Fruit fly (Drosophila melanogaster): Measurements from ENCODE around the gene CG4022.

The CG4022 gene

DNA sequence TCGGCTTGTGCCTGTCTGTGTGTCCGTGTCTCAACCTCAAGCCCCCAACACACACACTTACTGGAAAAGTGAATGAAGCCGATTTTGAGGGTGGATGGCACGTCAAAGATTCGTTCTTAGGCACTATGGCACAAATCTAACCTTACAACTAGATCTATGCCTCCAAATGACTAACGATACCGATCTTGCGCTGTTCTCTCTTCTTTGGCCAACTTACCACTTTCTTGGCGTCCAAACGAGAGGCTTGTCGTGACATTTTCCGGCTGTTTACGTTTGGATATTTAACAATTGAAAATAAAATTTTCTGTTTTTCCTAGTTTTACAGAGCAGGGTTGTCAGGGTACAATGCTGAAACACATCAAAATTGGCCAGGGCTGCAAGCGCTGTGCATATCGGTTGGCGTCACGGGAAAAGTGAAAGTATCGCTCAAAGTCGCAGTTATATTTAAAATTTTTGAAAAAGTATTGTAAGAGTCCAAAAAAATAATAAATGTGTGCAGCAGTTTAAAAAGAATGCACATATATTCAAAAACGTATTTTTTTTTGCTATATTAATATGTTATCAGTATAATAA, 31.4 kb upstream of the CG4022 start, which contains the start of the genes Bet3 and Nf-YA (continued):
- TF ChIP-seq Dp (GFP tag; optimal IDR thresholded peaks at IDR 0.05) (peak; percentile 46), Sox100B (GFP tag; optimal IDR thresholded peaks at IDR 0.05) (no peak), CG30431 (GFP tag; optimal IDR thresholded peaks at IDR 0.05) (peak; percentile 3), HmgD (GFP tag; optimal IDR thresholded peaks at IDR 0.05) (peak; percentile 67), CG31441 (GFP tag; IDR thresholded peaks at IDR 0.05) (peak; percentile 74), CG12744 (GFP tag; optimal IDR thresholded peaks at IDR 0.05) (peak; percentile 21), CG9215 (GFP tag; IDR thresholded peaks at IDR 0.05) (peak; percentile 38; the same call in 1 of the 2 replicates), CG16863 (GFP tag; optimal IDR thresholded peaks at IDR 0.05) (no peak), al (GFP tag; IDR thresholded peaks at IDR 0.05) (peak; percentile 59; the same call in 1 of the 2 replicates), chn (GFP tag; optimal IDR thresholded peaks at IDR 0.05) (peak; percentile 66), CG15601 (tag; optimal IDR thresholded peaks at IDR 0.05) (peak; percentile 10), cad (GFP tag; optimal IDR thresholded peaks at IDR 0.05) (no peak), unc-4 (GFP tag; IDR thresholded peaks at IDR 0.05; ENCODE audit: partially characterized antibody) (peak; percentile 86), CG18599 (GFP tag; optimal IDR thresholded peaks at IDR 0.05) (peak; percentile 29), Camta (GFP tag; optimal IDR thresholded peaks at IDR 0.05) (peak; percentile 53), CG32532 (GFP tag; IDR thresholded peaks at IDR 0.05) (peak; percentile 72), rib (GFP tag; IDR thresholded peaks at IDR 0.05) (peak; percentile 35; the same call in 1 of the 2 replicates), Lhr (GFP tag; optimal IDR thresholded peaks at IDR 0.05) (peak; percentile 44), gfzf (GFP tag; optimal IDR thresholded peaks at IDR 0.05) (peak; percentile 54), Fer3 (tag; optimal IDR thresholded peaks at IDR 0.05) (peak; percentile 16), Usf (GFP tag; optimal IDR thresholded peaks at IDR 0.05) (no peak), NfI (GFP tag; optimal IDR thresholded peaks at IDR 0.05) (peak; percentile 54), E2f2 (GFP tag; IDR thresholded peaks at IDR 0.05) (peak; percentile 34; the same call in 1 of the 2 replicates), HLH54F (GFP tag; optimal IDR thresholded peaks at IDR 0.05) (peak; percentile 50), Nf-YA (GFP tag; IDR thresholded peaks at IDR 0.05) (no peak), ems (GFP tag; optimal IDR thresholded peaks at IDR 0.05) (peak; percentile 29), CG10959 (GFP tag; IDR thresholded peaks at IDR 0.05) (no peak), Aef1 (GFP tag; IDR thresholded peaks at IDR 0.05) (peak; percentile 50; the same call in 1 of the 3 replicates), Lpt (GFP tag; optimal IDR thresholded peaks at IDR 0.05) (no peak), CG12236 (GFP tag; optimal IDR thresholded peaks at IDR 0.05) (no peak), cas (GFP tag; IDR thresholded peaks at IDR 0.05) (no peak), tgo (GFP tag; IDR thresholded peaks at IDR 0.05) (no peak), Eip74EF (GFP tag; optimal IDR thresholded peaks at IDR 0.05) (no peak), tx (GFP tag; optimal IDR thresholded peaks at IDR 0.05) (peak; percentile 26), CG15696 (tag; optimal IDR thresholded peaks at IDR 0.05) (peak; percentile 55), CG7987 (GFP tag; optimal IDR thresholded peaks at IDR 0.05) (peak; percentile 35), dpn (GFP tag; optimal IDR thresholded peaks at IDR 0.05) (peak; percentile 65 to 68), CG10147 (GFP tag; optimal IDR thresholded peaks at IDR 0.05) (no peak), crol (GFP tag; IDR thresholded peaks at IDR 0.05) (no peak), ara (GFP tag; IDR thresholded peaks at IDR 0.05) (peak; percentile 55; the same call in 1 of the 2 replicates), repo (GFP tag; optimal IDR thresholded peaks at IDR 0.05) (no peak), peb (GFP tag; IDR thresholded peaks at IDR 0.05) (no peak), lab (GFP tag; optimal IDR thresholded peaks at IDR 0.05) (peak; percentile 32), inv (GFP tag; IDR thresholded peaks at IDR 0.05; ENCODE audit: partially characterized antibody) (peak; percentile 79), CG14710 (tag; optimal IDR thresholded peaks at IDR 0.05) (peak; percentile 70), fru (optimal IDR thresholded peaks at IDR 0.05) (no peak), CG12659 (GFP tag; optimal IDR thresholded peaks at IDR 0.05) (peak; percentile 65), Dek (tag; optimal IDR thresholded peaks at IDR 0.05) (peak; percentile 47), luna (GFP tag; optimal IDR thresholded peaks at IDR 0.05) (peak; percentile 77), MBD-R2 (GFP tag; IDR thresholded peaks at IDR 0.05) (peak; percentile 95)

All from whole organism, embryonic.